Worm (Caenorhabditis elegans) whole organism, mixed stage, embryonic: ENCODE measurements around the gene Y102A11A.5.
A peak's percentile ranks its signal among the peaks of the same experiment; 100 is the strongest.

Experiments used
- M03D4.4 ChIP-seq: sonication (generic microtip); optimal IDR thresholded peaks from 2 replicates; lab custom pipeline; 2017; ENCODE audit warnings: mild to moderate bottlenecking, missing genetic modification characterization, missing compliant biosample characterization
- bed-3 ChIP-seq: fragments of 200-800 bp; sonication (Bioruptor generic); optimal IDR thresholded peaks from 3 replicates; lab custom pipeline; 2018; ENCODE audit warnings: mild to moderate bottlenecking, missing genetic modification characterization, moderate library complexity, missing compliant biosample characterization
- blmp-1 ChIP-seq: fragments of 150-350 bp; optimal IDR thresholded peaks from 2 replicates; lab custom pipeline; 2014; ENCODE audit warnings: missing biosample characterization, missing genetic modification characterization
- ceh-39 ChIP-seq: fragments of 150-350 bp; optimal IDR thresholded peaks from 2 replicates; lab custom pipeline; 2014; ENCODE audit warnings: missing biosample characterization, missing genetic modification characterization
- ceh-43 ChIP-seq: fragments of 200-800 bp; sonication (Bioruptor generic); optimal IDR thresholded peaks from 2 replicates; lab custom pipeline; 2018; ENCODE audit warnings: mild to moderate bottlenecking, missing genetic modification characterization, moderate library complexity, missing compliant biosample characterization
- ceh-83 ChIP-seq: fragments of 200-800 bp; sonication (Bioruptor generic); optimal IDR thresholded peaks from 2 replicates; lab custom pipeline; 2018; ENCODE audit warnings: mild to moderate bottlenecking, missing genetic modification characterization, missing compliant biosample characterization
- ces-1 ChIP-seq: fragments of 150-350 bp; optimal IDR thresholded peaks from 2 replicates; lab custom pipeline; 2014; ENCODE audit warnings: missing biosample characterization, missing genetic modification reagents, missing genetic modification characterization
- cnd-1 ChIP-seq: fragments of 200-800 bp; sonication (Bioruptor generic); optimal IDR thresholded peaks from 2 replicates; lab custom pipeline; 2018; ENCODE audit warnings: mild to moderate bottlenecking, missing genetic modification characterization, missing compliant biosample characterization
- drap-1 ChIP-seq: fragments of 200-800 bp; sonication (Bioruptor generic); optimal IDR thresholded peaks from 3 replicates; lab custom pipeline; 2018; ENCODE audit warnings: mild to moderate bottlenecking, missing genetic modification characterization, missing compliant biosample characterization
- elt-1 ChIP-seq: sonication (generic microtip); optimal IDR thresholded peaks from 2 replicates; lab custom pipeline; 2017; ENCODE audit warnings: missing genetic modification characterization, mild to moderate bottlenecking, missing compliant biosample characterization, antibody characterized with exemption, moderate library complexity, borderline replicate concordance; ENCODE audit not compliant: insufficient read depth
- elt-3 ChIP-seq: fragments of 150-350 bp; optimal IDR thresholded peaks from 2 replicates; lab custom pipeline; 2014; ENCODE audit warnings: missing biosample characterization, missing genetic modification characterization
- flh-1 ChIP-seq: fragments of 200-800 bp; sonication (Bioruptor generic); optimal IDR thresholded peaks from 2 replicates; lab custom pipeline; 2018; ENCODE audit warnings: mild to moderate bottlenecking, missing genetic modification characterization, moderate library complexity, missing compliant biosample characterization
- ham-2 ChIP-seq: fragments of 200-800 bp; sonication (Bioruptor generic); optimal IDR thresholded peaks from 2 replicates; lab custom pipeline; 2018; ENCODE audit warnings: mild to moderate bottlenecking, missing genetic modification characterization, missing compliant biosample characterization
- hlh-1 ChIP-seq: fragments of 150-350 bp; optimal IDR thresholded peaks from 2 replicates; lab custom pipeline; 2014; ENCODE audit warnings: missing biosample characterization, missing genetic modification reagents, missing genetic modification characterization
- lin-13 ChIP-seq: fragments of 150-350 bp; optimal IDR thresholded peaks from 2 replicates; lab custom pipeline; 2014; ENCODE audit warnings: missing biosample characterization, missing genetic modification characterization
- lin-32 ChIP-seq: fragments of 200-800 bp; sonication (Bioruptor generic); optimal IDR thresholded peaks from 2 replicates; lab custom pipeline; 2018; ENCODE audit warnings: mild to moderate bottlenecking, missing genetic modification characterization, missing compliant biosample characterization
- lsy-2 ChIP-seq: fragments of 150-350 bp; optimal IDR thresholded peaks from 2 replicates; lab custom pipeline; 2014; ENCODE audit warnings: missing biosample characterization, missing genetic modification characterization
- mab-5 ChIP-seq: fragments of 150-350 bp; optimal IDR thresholded peaks from 2 replicates; lab custom pipeline; 2014; ENCODE audit warnings: missing biosample characterization, missing genetic modification characterization
- mep-1 ChIP-seq: fragments of 150-350 bp; optimal IDR thresholded peaks from 2 replicates; lab custom pipeline; 2017; ENCODE audit warnings: missing biosample characterization, missing genetic modification reagents, missing genetic modification characterization, inconsistent platforms
- mls-2 ChIP-seq: sonication (generic microtip); optimal IDR thresholded peaks from 2 replicates; lab custom pipeline; 2016; ENCODE audit warnings: mild to moderate bottlenecking, missing genetic modification characterization, moderate library complexity, missing compliant biosample characterization
- nhr-12 ChIP-seq: fragments of 150-350 bp; optimal IDR thresholded peaks from 2 replicates; lab custom pipeline; 2014; ENCODE audit warnings: missing biosample characterization, missing genetic modification characterization
- nhr-2 ChIP-seq: fragments of 150-350 bp; optimal IDR thresholded peaks from 2 replicates; lab custom pipeline; 2014; ENCODE audit warnings: missing biosample characterization, missing genetic modification characterization
- nhr-237 ChIP-seq: fragments of 150-350 bp; optimal IDR thresholded peaks from 2 replicates; lab custom pipeline; 2014; ENCODE audit warnings: missing biosample characterization, missing genetic modification characterization
- nhr-28 ChIP-seq: fragments of 150-350 bp; optimal IDR thresholded peaks from 2 replicates; lab custom pipeline; 2014; ENCODE audit warnings: missing biosample characterization, missing genetic modification characterization
- nhr-76 ChIP-seq: sonication (generic microtip); optimal IDR thresholded peaks from 2 replicates; lab custom pipeline; 2017; ENCODE audit warnings: missing biosample characterization, missing genetic modification characterization
- pha-4 ChIP-seq: fragments of 150-350 bp; optimal IDR thresholded peaks from 2 replicates; lab custom pipeline; 2018; ENCODE audit warnings: missing biosample characterization, missing genetic modification reagents, missing genetic modification characterization
- sem-2 ChIP-seq: fragments of 200-800 bp; sonication (Bioruptor generic); optimal IDR thresholded peaks from 2 replicates; lab custom pipeline; 2018; ENCODE audit warnings: mild to moderate bottlenecking, missing genetic modification characterization, missing compliant biosample characterization
- snpc-4 ChIP-seq: fragments of 150-350 bp; optimal IDR thresholded peaks from 2 replicates; lab custom pipeline; 2014; ENCODE audit warnings: missing biosample characterization, missing genetic modification characterization
- sptf-1 ChIP-seq: sonication (generic microtip); optimal IDR thresholded peaks from 2 replicates; lab custom pipeline; 2017; ENCODE audit warnings: mild to moderate bottlenecking, missing genetic modification characterization, moderate library complexity, missing compliant biosample characterization
- tbx-8 ChIP-seq: fragments of 200-800 bp; sonication (Bioruptor generic); optimal IDR thresholded peaks from 2 replicates; lab custom pipeline; 2018; ENCODE audit warnings: mild to moderate bottlenecking, missing genetic modification characterization, moderate library complexity, missing compliant biosample characterization
- unc-120 ChIP-seq: sonication (generic microtip); optimal IDR thresholded peaks from 2 replicates; lab custom pipeline; 2017; ENCODE audit warnings: missing genetic modification characterization, missing compliant biosample characterization; ENCODE audit not compliant: poor library complexity, severe bottlenecking
- unc-39 ChIP-seq: fragments of 150-350 bp; optimal IDR thresholded peaks from 2 replicates; lab custom pipeline; 2014; ENCODE audit warnings: missing biosample characterization, missing genetic modification characterization
- unc-62 ChIP-seq: fragments of 150-350 bp; optimal IDR thresholded peaks from 2 replicates; lab custom pipeline; 2014; ENCODE audit warnings: missing biosample characterization, missing genetic modification reagents, missing genetic modification characterization
- zip-8 ChIP-seq: fragments of 150-350 bp; optimal IDR thresholded peaks from 2 replicates; lab custom pipeline; 2014; ENCODE audit warnings: missing biosample characterization, missing genetic modification characterization
- ztf-11 ChIP-seq: fragments of 150-350 bp; optimal IDR thresholded peaks from 2 replicates; lab custom pipeline; 2014; ENCODE audit warnings: missing biosample characterization, missing genetic modification characterization

The Y102A11A.5 gene

ce11 chrX:2047208-2047946 is 16.0 kb upstream of the Y102A11A.5 start:
- TF ChIP-seq pha-4 (tag; lab: Kevin White, UChicago) (peak; percentile 78), unc-62 (peak; percentile 68), mep-1 (tag; lab: Kevin White, UChicago) (no peak), ceh-39 (tag; lab: Kevin White, UChicago) (no peak), nhr-2 (tag; lab: Kevin White, UChicago) (peak; percentile 48), nhr-28 (tag; lab: Kevin White, UChicago) (no peak)
- TF ChIP-seq, all 35 proteins: peak for 3

- TF ChIP-seq lsy-2 (tag; lab: Kevin White, UChicago) (no peak), unc-62 (peak; percentile 99), mep-1 (tag; lab: Kevin White, UChicago) (no peak), elt-3 (tag; lab: Kevin White, UChicago) (no peak), ces-1 (peak; percentile 12), cnd-1 (tag; lab: Kevin White, UChicago) (peak; percentile 54), ceh-43 (GFP tag; lab: Kevin White, UChicago) (no peak), blmp-1 (tag; lab: Kevin White, UChicago) (no peak), tbx-8 (GFP tag; lab: Kevin White, UChicago) (no peak), nhr-12 (tag; lab: Kevin White, UChicago) (no peak), hlh-1 (peak; percentile 1), mab-5 (peak; percentile 82), mls-2 (tag; lab: Kevin White, UChicago) (peak; percentile 37), nhr-28 (tag; lab: Kevin White, UChicago) (no peak), ham-2 (peak; percentile 37), drap-1 (GFP tag; lab: Kevin White, UChicago) (no peak), zip-8 (tag; lab: Kevin White, UChicago) (no peak), ceh-39 (tag; lab: Kevin White, UChicago) (no peak), elt-1 (tag; lab: Kevin White, UChicago) (no peak), unc-39 (tag; lab: Kevin White, UChicago) (no peak), ztf-11 (tag; lab: Kevin White, UChicago) (no peak), sem-2 (GFP tag; lab: Kevin White, UChicago) (no peak), nhr-237 (tag; lab: Kevin White, UChicago) (no peak), nhr-2 (tag; lab: Kevin White, UChicago) (peak; percentile 81), ceh-83 (GFP tag; lab: Kevin White, UChicago) (no peak), bed-3 (GFP tag; lab: Kevin White, UChicago) (no peak), sptf-1 (tag; lab: Kevin White, UChicago) (peak; percentile 39), lin-13 (tag; lab: Kevin White, UChicago) (peak; percentile 11), pha-4 (tag; lab: Kevin White, UChicago) (no peak), flh-1 (GFP tag; lab: Kevin White, UChicago) (no peak), unc-120 (tag; lab: Kevin White, UChicago) (no peak), nhr-76 (tag; lab: Kevin White, UChicago) (no peak), snpc-4 (no peak), M03D4.4 (no peak), lin-32 (peak; percentile 20)
Measured at ce11 chrX:2046124-2046722, 14.8 kb upstream of the Y102A11A.5 start, which contains the start of gene igcm-4. igcm-4 (minus strand) TSS chrX:2046360.

ce11 chrX:2045603-2046002 is 14.2 kb upstream of the Y102A11A.5 start:
- TF ChIP-seq zip-8 (tag; lab: Kevin White, UChicago) = no peak
- peak; percentile 84 for TF ChIP-seq ces-1
- TF ChIP-seq blmp-1 (tag; lab: Kevin White, UChicago) = no peak
- no peak for TF ChIP-seq nhr-76 (tag; lab: Kevin White, UChicago)
- TF ChIP-seq elt-3 (tag; lab: Kevin White, UChicago) = no peak
- TF ChIP-seq, all 35 proteins: peak for 1
